Worm (Caenorhabditis elegans) whole organism, L4/young adult: ENCODE data around the gene C46H3.1.

ENCODE experiments used
- W03F9.2 ChIP-seq: fragments of 150-350 bp; optimal IDR thresholded peaks from 2 replicates; lab custom pipeline; 2014; ENCODE audit warnings: missing biosample characterization, missing genetic modification characterization
- him-1 ChIP-seq: sonication (generic microtip); optimal IDR thresholded peaks from 2 replicates; lab custom pipeline; 2016; ENCODE audit warnings: missing genotype, missing genetic modification reagents, missing genetic modification characterization, missing compliant biosample characterization

DNA sequence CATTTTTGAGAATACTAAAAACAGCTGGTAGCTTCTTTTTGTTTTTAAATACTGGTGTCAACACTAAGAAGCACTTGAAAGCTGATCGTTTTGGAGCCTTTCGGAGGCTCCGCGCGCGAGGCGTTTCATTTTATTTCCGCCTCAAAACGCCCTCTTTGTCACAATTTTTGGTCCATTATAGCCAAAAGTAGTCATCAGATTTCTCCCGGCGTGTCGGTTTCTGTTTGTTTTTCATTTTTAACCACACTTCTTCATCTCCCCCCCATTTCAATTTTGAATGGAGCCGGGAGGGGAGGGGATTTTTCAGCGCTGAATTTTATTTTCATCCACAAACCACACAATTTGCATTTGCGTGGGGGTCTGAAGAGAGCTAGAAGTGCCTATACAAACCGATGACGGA lies 40.5 kb downstream of the C46H3.1 start, which contains the start of gene C25G6.4:
- TF ChIP-seq W03F9.2 (tag; lab: Kevin White, UChicago) (no peak), him-1 (tag; lab: Kevin White, UChicago) (no peak)
